Worm (Caenorhabditis elegans) whole organism, L1 larva: ENCODE results near the gene ttr-43.

Experiments
- C16A3.4 ChIP-seq: fragments of 150-350 bp; optimal IDR thresholded peaks from 2 replicates; lab custom pipeline; 2014; ENCODE audit warnings: missing biosample characterization, missing genetic modification characterization
- alr-1 ChIP-seq: fragments of 200-800 bp; sonication (Bioruptor generic); optimal IDR thresholded peaks from 2 replicates; lab custom pipeline; 2018; ENCODE audit warnings: borderline replicate concordance, mild to moderate bottlenecking, missing genetic modification characterization, missing compliant biosample characterization
- aly-2 ChIP-seq: fragments of 150-350 bp; optimal IDR thresholded peaks from 2 replicates; lab custom pipeline; 2014; ENCODE audit warnings: missing biosample characterization, missing genetic modification characterization
- ama-1 ChIP-seq: fragments of 150-350 bp; optimal IDR thresholded peaks from 2 replicates; lab custom pipeline; 2014
- blmp-1 ChIP-seq: fragments of 150-350 bp; optimal IDR thresholded peaks from 2 replicates; lab custom pipeline; 2014; ENCODE audit warnings: missing biosample characterization, missing genetic modification characterization
- ceh-88 ChIP-seq: fragments of 200-800 bp; sonication (Bioruptor generic); IDR thresholded peaks from 2 replicates; pipeline ENCODE4 v1.3.6; 2022; ENCODE audit warnings: missing genetic modification characterization, missing compliant biosample characterization
- dpl-1 ChIP-seq, 3 experiments: fragments of 150-350 bp in 2 of 3; sonication (generic microtip) in 1 of 3; optimal IDR thresholded peaks; 2 replicates each; lab custom pipeline; 2014 to 2017; ENCODE audit warnings: missing biosample characterization in 3 of 3, missing genetic modification characterization in 3 of 3, missing genetic modification reagents in 3 of 3
- efl-1 ChIP-seq, 4 experiments: fragments of 150-350 bp; optimal IDR thresholded peaks in 3 of 4; peaks in 1 of 4; 1 replicate in 1 of 4; 2 replicates in 3 of 4; lab custom pipeline; 2014; ENCODE audit warnings: missing biosample characterization in 2 of 4, missing genetic modification characterization in 2 of 4, missing genetic modification reagents in 2 of 4
- elt-3 ChIP-seq, 6 experiments: fragments of 150-350 bp in 1 of 6; sonication (generic microtip); optimal IDR thresholded peaks; 2 replicates each; lab custom pipeline; 2017 to 2018; ENCODE audit warnings: missing biosample characterization in 6 of 6, missing genetic modification characterization in 6 of 6, inconsistent platforms in 1 of 6
- fos-1 ChIP-seq: fragments of 150-350 bp; optimal IDR thresholded peaks from 2 replicates; lab custom pipeline; 2014; ENCODE audit warnings: missing biosample characterization, missing genetic modification characterization
- grh-1 ChIP-seq: fragments of 200-800 bp; sonication (Bioruptor generic); IDR thresholded peaks from 2 replicates; pipeline ENCODE4 v1.3.6; 2022; ENCODE audit warnings: missing genetic modification reagents, missing genetic modification characterization, missing compliant biosample characterization
- jun-1 ChIP-seq: fragments of 150-350 bp; optimal IDR thresholded peaks from 2 replicates; lab custom pipeline; 2014; ENCODE audit warnings: missing biosample characterization, missing genetic modification reagents, missing genetic modification characterization
- lin-13 ChIP-seq: fragments of 150-350 bp; optimal IDR thresholded peaks from 2 replicates; lab custom pipeline; 2014; ENCODE audit warnings: missing biosample characterization, missing genetic modification reagents, missing genetic modification characterization
- lin-14 ChIP-seq: fragments of 200-800 bp; sonication (Bioruptor generic); optimal IDR thresholded peaks from 2 replicates; lab custom pipeline; 2018; ENCODE audit warnings: mild to moderate bottlenecking, missing genetic modification characterization, moderate library complexity, missing compliant biosample characterization
- lin-35 ChIP-seq, 2 experiments: fragments of 150-350 bp; optimal IDR thresholded peaks; 2 replicates each; lab custom pipeline; 2014; ENCODE audit warnings: missing biosample characterization in 2 of 2, missing genetic modification characterization in 2 of 2, missing genetic modification reagents in 2 of 2
- lin-39 ChIP-seq: fragments of 150-350 bp; optimal IDR thresholded peaks from 2 replicates; lab custom pipeline; 2014; ENCODE audit warnings: missing biosample characterization, missing genetic modification reagents, missing genetic modification characterization
- lsy-2 ChIP-seq, 2 experiments: fragments of 150-350 bp; optimal IDR thresholded peaks; 2 replicates each; lab custom pipeline; 2014; ENCODE audit warnings: missing biosample characterization in 2 of 2, missing genetic modification characterization in 2 of 2
- mdl-1 ChIP-seq, 2 experiments: fragments of 150-350 bp; optimal IDR thresholded peaks; 2 replicates each; lab custom pipeline; 2014 to 2017; ENCODE audit warnings: missing biosample characterization in 2 of 2, missing genetic modification characterization in 2 of 2, inconsistent platforms in 1 of 2
- mep-1 ChIP-seq: fragments of 150-350 bp; optimal IDR thresholded peaks from 2 replicates; lab custom pipeline; 2014; ENCODE audit warnings: missing biosample characterization, missing genetic modification characterization
- nhr-11 ChIP-seq: fragments of 150-350 bp; optimal IDR thresholded peaks from 2 replicates; lab custom pipeline; 2014; ENCODE audit warnings: missing biosample characterization, missing genetic modification characterization
- nhr-12 ChIP-seq: sonication (generic microtip); optimal IDR thresholded peaks from 2 replicates; lab custom pipeline; 2017; ENCODE audit warnings: missing biosample characterization, missing genetic modification characterization
- nhr-19 ChIP-seq: fragments of 200-800 bp; sonication (Bioruptor generic); conservative IDR thresholded peaks from 2 replicates; pipeline ENCODE4 v1.3.6; 2022; ENCODE audit warnings: missing genetic modification characterization, missing compliant biosample characterization
- nhr-20 ChIP-seq: sonication (generic microtip); optimal IDR thresholded peaks from 2 replicates; lab custom pipeline; 2016; ENCODE audit warnings: mild to moderate bottlenecking, missing genetic modification characterization, missing compliant biosample characterization
- nhr-28 ChIP-seq: fragments of 150-350 bp; optimal IDR thresholded peaks from 2 replicates; lab custom pipeline; 2014; ENCODE audit warnings: missing biosample characterization, missing genetic modification characterization
- nhr-47 ChIP-seq: sonication (generic microtip); optimal IDR thresholded peaks from 2 replicates; lab custom pipeline; 2016; ENCODE audit warnings: mild to moderate bottlenecking, missing genetic modification characterization, moderate library complexity, missing compliant biosample characterization
- nhr-71 ChIP-seq: sonication (generic microtip); optimal IDR thresholded peaks from 2 replicates; lab custom pipeline; 2016; ENCODE audit warnings: mild to moderate bottlenecking, missing genetic modification characterization, moderate library complexity, missing compliant biosample characterization
- nhr-76 ChIP-seq: sonication (generic microtip); optimal IDR thresholded peaks from 2 replicates; lab custom pipeline; 2017; ENCODE audit warnings: missing biosample characterization, missing genetic modification characterization
- nhr-85 ChIP-seq: sonication (generic microtip); peaks from one replicate; lab custom pipeline; 2016; ENCODE audit warnings: missing genetic modification characterization, inconsistent platforms, missing compliant biosample characterization
- nhr-90 ChIP-seq: sonication (generic microtip); optimal IDR thresholded peaks from 2 replicates; lab custom pipeline; 2016; ENCODE audit warnings: mild to moderate bottlenecking, missing genetic modification characterization, missing compliant biosample characterization; ENCODE audit not compliant: poor library complexity
- pax-3 ChIP-seq: fragments of 200-800 bp; sonication (Bioruptor generic); optimal IDR thresholded peaks from 2 replicates; lab custom pipeline; 2018; ENCODE audit warnings: mild to moderate bottlenecking, missing genetic modification characterization, moderate library complexity, missing compliant biosample characterization
- rnt-1 ChIP-seq: sonication (generic microtip); optimal IDR thresholded peaks from 2 replicates; lab custom pipeline; 2016; ENCODE audit warnings: mild to moderate bottlenecking, missing genetic modification characterization, moderate library complexity, missing compliant biosample characterization
- snu-23 ChIP-seq: sonication (generic microtip); optimal IDR thresholded peaks from 2 replicates; lab custom pipeline; 2016; ENCODE audit warnings: missing genetic modification characterization, missing compliant biosample characterization
- sox-4 ChIP-seq: sonication (generic microtip); optimal IDR thresholded peaks from 2 replicates; lab custom pipeline; 2016; ENCODE audit warnings: missing genetic modification characterization, missing compliant biosample characterization
- tbx-2 ChIP-seq: sonication (generic microtip); optimal IDR thresholded peaks from 2 replicates; lab custom pipeline; 2016; ENCODE audit warnings: missing genetic modification characterization, missing compliant biosample characterization
- unc-98 ChIP-seq: fragments of 200-800 bp; sonication (Bioruptor generic); IDR thresholded peaks from 2 replicates; pipeline ENCODE4 v1.3.6; 2022; ENCODE audit warnings: missing genetic modification characterization, missing compliant biosample characterization
- zag-1 ChIP-seq: fragments of 150-350 bp; optimal IDR thresholded peaks from 2 replicates; lab custom pipeline; 2014; ENCODE audit warnings: missing biosample characterization, missing genetic modification characterization
- zip-4 ChIP-seq: fragments of 200-800 bp; sonication (Bioruptor generic); optimal IDR thresholded peaks from 2 replicates; lab custom pipeline; 2018; ENCODE audit warnings: mild to moderate bottlenecking, missing genetic modification characterization, moderate library complexity, missing compliant biosample characterization
- ztf-4 ChIP-seq: fragments of 150-350 bp; optimal IDR thresholded peaks from 2 replicates; lab custom pipeline; 2014; ENCODE audit warnings: missing biosample characterization, missing genetic modification characterization

The ttr-43 gene

ce11 chrV:12549604-12550003, 40.9 kb downstream of the ttr-43 start:
- TF ChIP-seq zip-4 (no peak), mdl-1 (tag; optimal IDR thresholded peaks at IDR 0.05; lab: Kevin White, UChicago) (peak in 1 of 2 experiments; percentile 13), ama-1 (lab: Kevin White, UChicago) (peak; percentile 72), nhr-85 (tag; lab: Kevin White, UChicago) (peak; percentile 59), elt-3 (tag; optimal IDR thresholded peaks at IDR 0.05; lab: Kevin White, UChicago) (peak in 1 of 6 experiments; percentile 3), rnt-1 (no peak)

DNA sequence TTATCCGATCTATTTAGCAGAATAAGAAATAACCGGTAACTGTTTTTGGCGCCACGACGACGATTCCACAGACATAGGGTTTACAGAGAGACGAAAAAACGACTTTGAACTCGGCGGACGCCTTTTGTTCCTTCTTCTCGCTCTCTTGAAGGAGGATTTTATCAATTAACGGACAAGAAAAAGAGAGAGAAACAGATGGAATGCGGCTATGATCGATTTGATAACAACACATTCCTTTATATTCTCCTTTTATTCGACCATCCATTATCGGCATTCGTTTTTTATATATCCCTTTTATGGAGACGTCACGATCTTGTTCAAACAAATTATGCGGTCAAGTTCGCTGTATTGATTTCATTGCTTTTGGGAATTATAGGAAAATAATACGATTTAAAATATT, 41.7 kb downstream of the ttr-43 start:
- TF ChIP-seq blmp-1 (tag; lab: Kevin White, UChicago) (peak; percentile 76), lin-13 (peak; percentile 52), ceh-88 (GFP tag; lab: Robert Waterston, UW) (no peak), nhr-71 (tag; lab: Kevin White, UChicago) (peak; percentile 66), nhr-20 (tag; lab: Kevin White, UChicago) (peak; percentile 54), ztf-4 (tag; lab: Kevin White, UChicago) (peak; percentile 39), grh-1 (GFP tag; lab: Robert Waterston, UW) (peak; percentile 59), pax-3 (tag; lab: Kevin White, UChicago) (peak; percentile 48), lsy-2 (tag; optimal IDR thresholded peaks at IDR 0.05; lab: Kevin White, UChicago) (peak in 1 of 2 experiments; percentile 56), sox-4 (tag; lab: Kevin White, UChicago) (no peak), alr-1 (tag; lab: Kevin White, UChicago) (no peak), C16A3.4 (peak; percentile 38), zag-1 (tag; lab: Kevin White, UChicago) (no peak), aly-2 (tag; lab: Kevin White, UChicago) (peak; percentile 65), nhr-47 (tag; lab: Kevin White, UChicago) (peak; percentile 39), nhr-19 (GFP tag; lab: Robert Waterston, UW) (peak; percentile 54), ama-1 (lab: Kevin White, UChicago) (peak; percentile 92), dpl-1 (GFP tag; optimal IDR thresholded peaks at IDR 0.05; lab: Kevin White, UChicago) (peak in 1 of 3 experiments; percentile 9), lin-14 (peak; percentile 55), elt-3 (tag; optimal IDR thresholded peaks at IDR 0.05; lab: Kevin White, UChicago) (peak; percentile 4 to 90 (median 66)), nhr-90 (peak; percentile 50), nhr-85 (tag; lab: Kevin White, UChicago) (peak; percentile 93), lin-35 (GFP tag; optimal IDR thresholded peaks at IDR 0.05; lab: Kevin White, UChicago) (peak in 1 of 2 experiments; percentile 55), lin-39 (no peak), efl-1 (optimal IDR thresholded peaks at IDR 0.05; lab: Kevin White, UChicago) (peak in 1 of 2 experiments; percentile 2), efl-1 (GFP tag; optimal IDR thresholded peaks at IDR 0.05 in 1 of 2; lab: Kevin White, UChicago) (peak in 1 of 2 experiments; percentile 92), nhr-11 (tag; lab: Kevin White, UChicago) (no peak), snu-23 (GFP tag; lab: Kevin White, UChicago) (peak; percentile 30), unc-98 (GFP tag; lab: Robert Waterston, UW) (no peak), mdl-1 (tag; optimal IDR thresholded peaks at IDR 0.05; lab: Kevin White, UChicago) (peak in 1 of 2 experiments; percentile 16), tbx-2 (tag; lab: Kevin White, UChicago) (peak; percentile 46), fos-1 (peak; percentile 16)

- TF ChIP-seq nhr-12 (tag; lab: Kevin White, UChicago) (no peak), lsy-2 (tag; optimal IDR thresholded peaks at IDR 0.05; lab: Kevin White, UChicago) (peak in 1 of 2 experiments; percentile 2)
Measured at ce11 chrV:12542683-12543319, 47.7 kb downstream of the ttr-43 start.

DNA sequence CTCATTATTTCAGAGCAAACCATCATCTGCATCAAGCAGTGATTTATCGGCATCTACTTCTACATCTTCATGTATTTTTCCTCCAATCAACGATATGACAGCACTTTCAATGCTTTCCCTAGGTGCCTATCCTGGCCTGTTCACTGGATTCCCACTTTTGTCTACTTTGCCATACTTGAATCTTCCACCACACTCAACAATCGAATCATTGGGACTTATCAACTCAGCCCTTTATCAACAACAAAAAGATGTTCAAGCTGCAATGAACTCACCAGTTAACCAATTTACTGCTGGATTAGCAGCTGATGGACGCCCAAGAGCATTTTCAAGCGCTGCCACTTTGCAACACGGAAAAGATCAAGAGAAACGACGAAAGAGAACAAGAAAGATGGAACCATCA, 49.3 kb downstream of the ttr-43 start:
- TF ChIP-seq nhr-28 (tag; lab: Kevin White, UChicago): no peak
- TF ChIP-seq nhr-76 (tag; lab: Kevin White, UChicago): no peak
- TF ChIP-seq lin-13: no peak
- no peak for TF ChIP-seq mdl-1 (tag; optimal IDR thresholded peaks at IDR 0.05; lab: Kevin White, UChicago)
- no peak for TF ChIP-seq mep-1 (tag; lab: Kevin White, UChicago)
- TF ChIP-seq jun-1 (tag; lab: Kevin White, UChicago): no peak
- TF ChIP-seq, all 84 proteins: peak for 0
